Worm (Caenorhabditis elegans): ENCODE measurements around the gene C06A8.8.

Gene C06A8.8

DNA sequence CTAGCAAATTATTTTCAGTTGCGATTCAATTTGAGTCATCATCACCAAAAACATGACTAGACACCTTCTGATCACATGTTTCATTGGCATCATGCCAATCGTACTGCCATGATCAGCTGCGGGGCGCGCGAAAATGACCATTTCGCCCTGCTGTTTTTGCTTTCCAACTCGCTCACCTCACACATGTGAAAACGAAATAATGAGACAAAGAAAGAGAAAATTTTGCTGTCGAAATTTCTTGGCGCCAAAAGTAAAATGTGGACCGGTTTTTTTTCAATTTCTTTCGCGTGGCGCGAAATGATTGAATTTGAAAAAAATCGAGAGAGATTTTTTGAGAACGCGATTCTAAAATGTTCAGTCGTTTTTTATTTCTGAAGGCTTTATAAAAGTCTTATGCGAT lies 35.1 kb upstream of the C06A8.8 start:
- no peak for TF ChIP-seq nhr-237 (tag; optimal IDR thresholded peaks at IDR 0.05)
- no peak for TF ChIP-seq tbx-8 (GFP tag; optimal IDR thresholded peaks at IDR 0.05)
- no peak for TF ChIP-seq M03D4.4 (tag; optimal IDR thresholded peaks at IDR 0.05)
- TF ChIP-seq lin-32 (GFP tag; optimal IDR thresholded peaks at IDR 0.05) = no peak
- no peak for TF ChIP-seq mls-2 (tag; optimal IDR thresholded peaks at IDR 0.05)
- no peak for TF ChIP-seq ceh-39 (tag; optimal IDR thresholded peaks at IDR 0.05)
- TF ChIP-seq ceh-43 (GFP tag; optimal IDR thresholded peaks at IDR 0.05) = no peak
- no peak for TF ChIP-seq unc-62 (GFP tag; optimal IDR thresholded peaks at IDR 0.05)
- no peak for TF ChIP-seq bed-3 (GFP tag; optimal IDR thresholded peaks at IDR 0.05)

DNA sequence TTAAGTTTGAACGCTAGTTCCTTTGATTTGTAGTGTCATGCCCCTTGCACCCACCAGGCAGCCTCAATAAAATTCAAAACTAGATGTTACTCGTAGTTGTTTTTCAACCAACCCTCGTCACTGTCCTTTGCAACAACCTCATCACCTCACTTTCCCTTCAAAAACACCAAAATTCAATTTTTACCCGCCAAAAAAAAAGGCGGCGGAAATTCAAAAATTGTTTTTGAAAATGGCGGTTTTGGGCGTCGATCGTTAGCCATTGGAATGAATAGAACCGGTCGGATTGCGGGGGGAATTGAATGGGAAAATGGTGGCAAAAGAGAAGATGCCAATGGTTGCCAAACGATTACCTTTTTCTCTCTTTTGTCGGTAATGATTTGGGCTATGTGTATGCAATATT lies 34.2 kb upstream of the C06A8.8 start:
- no peak for TF ChIP-seq bed-3 (GFP tag; optimal IDR thresholded peaks at IDR 0.05)
- TF ChIP-seq sptf-1 (tag; optimal IDR thresholded peaks at IDR 0.05) = no peak
- TF ChIP-seq sem-2 (GFP tag; optimal IDR thresholded peaks at IDR 0.05) = no peak
- no peak for TF ChIP-seq blmp-1 (tag; optimal IDR thresholded peaks at IDR 0.05)
- no peak for TF ChIP-seq elt-1 (tag; optimal IDR thresholded peaks at IDR 0.05; ENCODE audit: borderline replicate concordance, insufficient read depth)
- TF ChIP-seq nhr-237 (tag; optimal IDR thresholded peaks at IDR 0.05) = no peak
- TF ChIP-seq ceh-43 (GFP tag; optimal IDR thresholded peaks at IDR 0.05) = no peak
- no peak for TF ChIP-seq ztf-11 (tag; optimal IDR thresholded peaks at IDR 0.05)
- no peak for TF ChIP-seq M03D4.4 (tag; optimal IDR thresholded peaks at IDR 0.05)
- TF ChIP-seq elt-3 (tag; optimal IDR thresholded peaks at IDR 0.05) = no peak
- no peak for TF ChIP-seq ham-2 (GFP tag; optimal IDR thresholded peaks at IDR 0.05)
- TF ChIP-seq snpc-4 (tag; optimal IDR thresholded peaks at IDR 0.05) = no peak
- no peak for TF ChIP-seq cnd-1 (tag; optimal IDR thresholded peaks at IDR 0.05)
- no peak for TF ChIP-seq mls-2 (tag; optimal IDR thresholded peaks at IDR 0.05)
- TF ChIP-seq mep-1 (tag; optimal IDR thresholded peaks at IDR 0.05) = no peak
- no peak for TF ChIP-seq pha-4 (tag; optimal IDR thresholded peaks at IDR 0.05)
- TF ChIP-seq lin-32 (GFP tag; optimal IDR thresholded peaks at IDR 0.05) = no peak
- no peak for TF ChIP-seq nhr-76 (tag; optimal IDR thresholded peaks at IDR 0.05)
- no peak for TF ChIP-seq ceh-83 (GFP tag; optimal IDR thresholded peaks at IDR 0.05)

DNA sequence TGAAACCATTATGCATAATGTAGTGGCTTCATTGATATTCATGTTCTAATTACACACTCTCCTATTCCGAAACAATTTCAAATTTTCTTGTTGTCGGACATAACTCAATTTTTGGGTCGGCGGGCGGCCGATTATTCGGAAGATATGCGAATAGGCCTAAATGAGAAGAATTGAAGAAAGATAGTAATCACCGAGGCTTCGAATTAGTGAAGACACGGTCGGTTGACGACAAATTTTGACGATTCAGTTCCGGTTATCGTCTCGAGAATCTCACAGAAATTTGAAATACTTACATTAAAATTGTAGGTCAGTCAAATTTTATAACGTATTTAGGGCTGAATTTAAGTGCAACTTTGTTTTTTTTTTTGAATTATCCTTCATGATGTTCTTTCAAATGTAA lies 31.4 kb upstream of the C06A8.8 start:
- TF ChIP-seq elt-1 (tag; optimal IDR thresholded peaks at IDR 0.05; ENCODE audit: borderline replicate concordance, insufficient read depth) (peak; percentile 62), nhr-12 (tag; optimal IDR thresholded peaks at IDR 0.05) (no peak), ces-1 (GFP tag; optimal IDR thresholded peaks at IDR 0.05) (peak; percentile 86)

DNA sequence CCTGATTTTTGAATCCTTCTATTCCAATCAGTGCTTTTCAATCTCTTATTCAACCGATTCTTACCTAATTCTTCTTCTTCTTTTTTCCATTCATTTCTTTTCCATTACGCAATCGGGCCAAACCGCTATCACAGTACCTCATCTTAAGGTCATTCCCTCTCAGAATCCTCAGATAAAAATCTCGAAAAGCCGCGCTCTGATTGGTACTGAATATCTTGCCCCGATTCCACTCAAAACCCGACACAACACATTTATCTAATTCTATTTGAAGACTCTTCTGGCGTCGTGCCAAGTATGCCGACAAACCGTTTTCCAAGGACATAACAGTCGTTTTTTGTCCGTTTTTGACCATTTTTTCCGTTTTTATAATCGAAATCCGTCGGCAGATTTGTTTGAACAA lies 30.1 kb upstream of the C06A8.8 start:
- TF ChIP-seq zip-8 (tag; optimal IDR thresholded peaks at IDR 0.05) (peak; percentile 36), nhr-28 (tag; optimal IDR thresholded peaks at IDR 0.05) (no peak), elt-1 (tag; optimal IDR thresholded peaks at IDR 0.05; ENCODE audit: borderline replicate concordance, insufficient read depth) (peak; percentile 97), sptf-1 (tag; optimal IDR thresholded peaks at IDR 0.05) (no peak), mab-5 (tag; optimal IDR thresholded peaks at IDR 0.05) (no peak), drap-1 (GFP tag; optimal IDR thresholded peaks at IDR 0.05) (no peak), ces-1 (GFP tag; optimal IDR thresholded peaks at IDR 0.05) (no peak), ceh-83 (GFP tag; optimal IDR thresholded peaks at IDR 0.05) (no peak), ceh-39 (tag; optimal IDR thresholded peaks at IDR 0.05) (no peak), unc-62 (GFP tag; optimal IDR thresholded peaks at IDR 0.05) (no peak), elt-3 (tag; optimal IDR thresholded peaks at IDR 0.05) (no peak)

DNA sequence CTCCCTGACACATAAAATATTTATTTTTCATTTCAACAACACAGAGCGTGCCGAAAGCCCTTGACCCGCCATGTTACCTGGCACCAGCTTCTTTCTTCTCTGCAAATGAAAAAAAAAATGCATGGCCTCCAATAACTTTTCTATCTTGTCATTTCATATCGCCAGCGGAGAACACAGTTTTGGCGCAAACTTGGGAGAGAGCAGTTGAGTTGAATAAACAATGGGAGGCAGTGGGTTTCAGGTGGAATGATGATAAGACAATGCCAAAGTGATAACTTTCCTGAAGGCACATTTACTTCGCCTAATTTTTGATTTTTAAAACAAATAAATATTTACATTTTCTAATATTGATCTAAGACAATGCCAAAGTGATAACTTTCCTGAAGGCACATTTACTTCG lies 29.4 kb upstream of the C06A8.8 start:
- no peak for TF ChIP-seq nhr-76 (tag; optimal IDR thresholded peaks at IDR 0.05)
- no peak for TF ChIP-seq sem-2 (GFP tag; optimal IDR thresholded peaks at IDR 0.05)
- TF ChIP-seq ceh-43 (GFP tag; optimal IDR thresholded peaks at IDR 0.05) = no peak
- TF ChIP-seq lsy-2 (tag; optimal IDR thresholded peaks at IDR 0.05) = no peak
- TF ChIP-seq nhr-237 (tag; optimal IDR thresholded peaks at IDR 0.05) = no peak

DNA sequence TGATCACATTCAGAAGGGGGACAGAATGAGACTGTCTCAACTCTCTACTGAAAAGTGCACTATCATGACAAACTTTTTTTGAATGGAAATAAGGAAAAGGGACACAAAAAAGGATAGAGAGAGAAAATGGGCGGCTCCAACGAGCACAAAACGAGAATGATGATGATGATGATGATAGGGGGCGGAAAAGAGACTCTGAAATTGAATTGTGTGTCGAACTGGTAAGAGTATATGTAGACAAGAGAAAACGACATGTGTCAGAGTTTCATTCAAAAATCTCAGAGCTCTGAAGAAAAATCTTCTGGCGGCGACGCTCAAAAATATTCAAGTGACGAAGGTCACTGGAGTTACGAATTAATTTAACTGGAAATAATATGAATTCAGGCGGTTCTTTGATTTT lies 23.5 kb upstream of the C06A8.8 start:
- TF ChIP-seq ceh-83 (GFP tag; optimal IDR thresholded peaks at IDR 0.05) = no peak
- no peak for TF ChIP-seq sptf-1 (tag; optimal IDR thresholded peaks at IDR 0.05)
- peak; percentile 52 for TF ChIP-seq ces-1 (GFP tag; optimal IDR thresholded peaks at IDR 0.05)
- no peak for TF ChIP-seq pha-4 (tag; optimal IDR thresholded peaks at IDR 0.05)
